Fruit fly (Drosophila melanogaster): ENCODE results near the gene CG15056.

DNA sequence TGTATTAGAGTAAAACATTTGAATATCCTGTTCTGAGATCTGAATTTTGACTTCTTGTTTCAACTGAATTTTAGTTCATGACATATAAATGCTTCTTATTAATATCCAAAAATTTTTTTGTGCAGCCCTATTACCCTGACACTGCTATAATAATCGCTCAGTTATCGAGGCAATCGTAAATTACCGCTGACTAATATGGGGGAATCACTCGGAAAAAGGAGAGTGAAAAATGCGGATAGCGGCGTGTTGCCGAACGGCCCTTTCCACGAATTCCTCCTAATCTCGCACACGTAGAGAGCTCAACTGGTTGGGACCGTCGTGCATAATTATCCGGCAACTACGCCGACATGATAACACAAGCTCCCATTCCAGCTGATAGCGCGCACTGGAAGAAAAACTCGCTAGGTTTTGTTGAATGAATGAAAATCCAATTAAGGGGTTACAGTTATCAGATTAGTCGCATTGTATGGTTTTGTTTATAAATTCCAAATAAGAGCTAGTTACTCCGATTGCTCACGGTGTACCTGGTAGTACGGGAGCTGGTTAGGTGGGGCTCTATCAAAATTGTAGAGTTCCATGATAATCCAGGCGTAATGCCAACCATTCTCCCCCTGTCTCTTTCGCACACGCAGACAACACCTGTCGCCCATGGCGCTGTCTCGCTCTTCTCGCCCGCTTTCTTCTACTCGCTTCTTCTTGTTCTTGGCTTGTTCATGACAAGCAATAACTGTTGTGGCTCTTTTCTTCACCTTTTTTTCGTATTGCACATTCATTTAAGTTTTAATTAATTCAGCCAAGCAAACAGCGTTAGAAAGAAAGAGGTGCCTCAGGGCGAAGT, 47.2 kb upstream of the CG15056 start:
- TF ChIP-seq pan (optimal IDR thresholded peaks at IDR 0.05) (no peak), psq (optimal IDR thresholded peaks at IDR 0.05) (no peak), EcR (GFP tag; optimal IDR thresholded peaks at IDR 0.05) (no peak), usp (GFP tag; optimal IDR thresholded peaks at IDR 0.05) (no peak), CG8478 (optimal IDR thresholded peaks at IDR 0.05) (peak; percentile 40), Dll (optimal IDR thresholded peaks at IDR 0.05) (no peak)
